Worm (Caenorhabditis elegans) whole organism, dauer: ENCODE results near the gene gst-11.

Experiments used
- unc-62 ChIP-seq: sonication (generic microtip); optimal IDR thresholded peaks from 2 replicates; lab custom pipeline; 2017; ENCODE audit warnings: missing biosample characterization, missing genetic modification reagents, missing genetic modification characterization

Gene gst-11

ce11 chrX:3633654-3634053 lies at the start of gene gst-11:
Gene gst-11 (minus strand): TSS chrX:3633754.
- TF ChIP-seq unc-62 (GFP tag; lab: Kevin White, UChicago) = no peak

- no peak for TF ChIP-seq unc-62 (GFP tag; lab: Kevin White, UChicago)
These were observed 49.5 kb upstream of the gst-11 start for ce11 chrX:3683060-3683459.

ce11 chrX:3680544-3681214 lies 47.1 kb upstream of the gst-11 start, which contains the start of gene tsp-17:
Gene tsp-17 (plus strand): TSS chrX:3681164.
- no peak for TF ChIP-seq unc-62 (GFP tag; lab: Kevin White, UChicago)

- no peak for TF ChIP-seq unc-62 (GFP tag; lab: Kevin White, UChicago)
These were observed 45.1 kb upstream of the gst-11 start, which contains the start of gene tag-52 for ce11 chrX:3678507-3679175. Gene tag-52 (minus strand): TSS chrX:3678557.

- TF ChIP-seq unc-62 (GFP tag; lab: Kevin White, UChicago) = no peak
These were observed 40.1 kb upstream of the gst-11 start, which contains the start of gene ceh-63 for ce11 chrX:3673584-3674108. Gene ceh-63 (minus strand): TSS chrX:3674058.

ce11 chrX:3671998-3672397 lies 38.4 kb upstream of the gst-11 start, which contains the start of gene C02F12.5:
Gene C02F12.5 (minus strand): TSS chrX:3672098.
- no peak for TF ChIP-seq unc-62 (GFP tag; lab: Kevin White, UChicago)

ce11 chrX:3668842-3669241 lies 35.3 kb upstream of the gst-11 start, which contains the start of gene snet-1:
Gene snet-1 (minus strand): TSS chrX:3668942.
- no peak for TF ChIP-seq unc-62 (GFP tag; lab: Kevin White, UChicago)

ce11 chrX:3659192-3659591 lies 25.6 kb upstream of the gst-11 start, which contains the start of gene R11G1.1:
Gene R11G1.1 (plus strand): TSS chrX:3659492.
- TF ChIP-seq unc-62 (GFP tag; lab: Kevin White, UChicago) = no peak

- TF ChIP-seq unc-62 (GFP tag; lab: Kevin White, UChicago) = no peak
These were observed 22.4 kb upstream of the gst-11 start, which contains the start of gene R11G1.7 for ce11 chrX:3655972-3656371. Gene R11G1.7 (plus strand): TSS chrX:3656272.

ce11 chrX:3654623-3655022 lies 21.1 kb upstream of the gst-11 start, which contains the start of gene R11G1.11:
Gene R11G1.11 (plus strand): TSS chrX:3654923.
- no peak for TF ChIP-seq unc-62 (GFP tag; lab: Kevin White, UChicago)

ce11 chrX:3650100-3650809 lies 16.7 kb upstream of the gst-11 start, which contains the start of the genes sax-1 and R11G1.2:
Gene sax-1 (minus strand): TSS chrX:3650150.
Gene R11G1.2 (plus strand): TSS chrX:3650614.
- TF ChIP-seq unc-62 (GFP tag; lab: Kevin White, UChicago) = no peak

ce11 chrX:3645924-3646323 lies 12.4 kb upstream of the gst-11 start:
- no peak for TF ChIP-seq unc-62 (GFP tag; lab: Kevin White, UChicago)

- TF ChIP-seq unc-62 (GFP tag; lab: Kevin White, UChicago) = no peak
These were observed 11.2 kb upstream of the gst-11 start, which contains the start of gene tmem-24 for ce11 chrX:3644796-3645195. Gene tmem-24 (minus strand): TSS chrX:3644896.

ce11 chrX:3634782-3635181 lies 1.2 kb upstream of the gst-11 start:
- TF ChIP-seq unc-62 (GFP tag; lab: Kevin White, UChicago) = no peak

ce11 chrX:3631550-3631949 lies 2.0 kb downstream of the gst-11 start:
- no peak for TF ChIP-seq unc-62 (GFP tag; lab: Kevin White, UChicago)
